Worm (Caenorhabditis elegans): ENCODE data around the gene trr-1.

The trr-1 gene

DNA sequence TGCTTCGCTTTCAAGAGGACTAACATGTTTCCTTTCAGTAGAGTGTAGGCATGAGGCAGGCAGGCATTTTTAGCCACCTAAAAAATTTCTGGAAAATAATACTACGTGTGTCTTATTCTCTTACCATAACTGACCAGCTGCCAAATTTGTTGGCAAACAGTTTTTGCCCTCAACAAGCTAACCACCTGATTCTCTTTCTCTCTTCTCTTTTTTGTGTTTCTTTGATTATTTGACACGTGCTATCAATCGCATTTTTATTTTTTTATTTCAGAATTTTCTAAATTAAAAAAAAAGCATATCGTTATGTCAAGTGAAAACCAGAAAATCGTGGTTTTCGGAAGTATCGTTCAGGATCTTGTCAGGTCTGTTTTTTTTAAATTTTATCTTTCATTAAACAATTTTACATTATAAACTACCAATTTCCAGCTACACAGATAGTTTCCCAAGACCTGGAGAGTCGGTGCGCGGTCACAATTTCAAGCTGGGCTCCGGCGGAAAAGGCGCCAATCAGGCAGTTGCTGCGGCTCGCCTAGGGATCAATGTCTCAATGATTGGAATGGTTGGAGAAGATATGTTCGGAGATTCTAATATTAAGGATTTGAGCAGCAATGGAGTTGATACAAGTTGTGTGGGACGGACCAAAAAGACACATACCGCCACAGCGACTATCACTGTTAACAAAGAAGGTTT, 63.5 kb downstream of the trr-1 start, which contains the start of gene F07A11.5:
TSS of gene F07A11.5 (plus strand) at position 267 of the 690 bp plus-strand sequence.
- TF ChIP-seq skn-1 (tag; optimal IDR thresholded peaks at IDR 0.05) (no peak), nhr-23 (tag; optimal IDR thresholded peaks at IDR 0.05) (no peak), Y55F3AM.14 (GFP tag; optimal IDR thresholded peaks at IDR 0.05) (no peak), zag-1 (tag; optimal IDR thresholded peaks at IDR 0.05) (no peak), mbf-1 (tag; optimal IDR thresholded peaks at IDR 0.05) (no peak), F13H6.1 (tag; optimal IDR thresholded peaks at IDR 0.05) (no peak), lin-11 (tag; optimal IDR thresholded peaks at IDR 0.05) (no peak), nhr-12 (tag; optimal IDR thresholded peaks at IDR 0.05) (no peak), ceh-82 (tag; optimal IDR thresholded peaks at IDR 0.05) (no peak), ama-1 (optimal IDR thresholded peaks at IDR 0.05) (no peak)

Data from whole organism, L2 larva.